Worm (Caenorhabditis elegans) whole organism, mixed stage, embryonic: ENCODE results near the gene F36G3.3.

Experiments used
- blmp-1 ChIP-seq: fragments of 150-350 bp; optimal IDR thresholded peaks from 2 replicates; lab custom pipeline; 2014; ENCODE audit warnings: missing biosample characterization, missing genetic modification characterization
- ceh-83 ChIP-seq: fragments of 200-800 bp; sonication (Bioruptor generic); optimal IDR thresholded peaks from 2 replicates; lab custom pipeline; 2018; ENCODE audit warnings: mild to moderate bottlenecking, missing genetic modification characterization, missing compliant biosample characterization
- elt-1 ChIP-seq: sonication (generic microtip); optimal IDR thresholded peaks from 2 replicates; lab custom pipeline; 2017; ENCODE audit warnings: missing genetic modification characterization, mild to moderate bottlenecking, missing compliant biosample characterization, antibody characterized with exemption, moderate library complexity, borderline replicate concordance; ENCODE audit not compliant: insufficient read depth
- hlh-1 ChIP-seq: fragments of 150-350 bp; optimal IDR thresholded peaks from 2 replicates; lab custom pipeline; 2014; ENCODE audit warnings: missing biosample characterization, missing genetic modification reagents, missing genetic modification characterization
- lsy-2 ChIP-seq: fragments of 150-350 bp; optimal IDR thresholded peaks from 2 replicates; lab custom pipeline; 2014; ENCODE audit warnings: missing biosample characterization, missing genetic modification characterization
- mep-1 ChIP-seq: fragments of 150-350 bp; optimal IDR thresholded peaks from 2 replicates; lab custom pipeline; 2017; ENCODE audit warnings: missing biosample characterization, missing genetic modification reagents, missing genetic modification characterization, inconsistent platforms
- nhr-12 ChIP-seq: fragments of 150-350 bp; optimal IDR thresholded peaks from 2 replicates; lab custom pipeline; 2014; ENCODE audit warnings: missing biosample characterization, missing genetic modification characterization
- nhr-237 ChIP-seq: fragments of 150-350 bp; optimal IDR thresholded peaks from 2 replicates; lab custom pipeline; 2014; ENCODE audit warnings: missing biosample characterization, missing genetic modification characterization
- pha-4 ChIP-seq: fragments of 150-350 bp; optimal IDR thresholded peaks from 2 replicates; lab custom pipeline; 2018; ENCODE audit warnings: missing biosample characterization, missing genetic modification reagents, missing genetic modification characterization
- snpc-4 ChIP-seq: fragments of 150-350 bp; optimal IDR thresholded peaks from 2 replicates; lab custom pipeline; 2014; ENCODE audit warnings: missing biosample characterization, missing genetic modification characterization
- unc-39 ChIP-seq: fragments of 150-350 bp; optimal IDR thresholded peaks from 2 replicates; lab custom pipeline; 2014; ENCODE audit warnings: missing biosample characterization, missing genetic modification characterization
- unc-62 ChIP-seq: fragments of 150-350 bp; optimal IDR thresholded peaks from 2 replicates; lab custom pipeline; 2014; ENCODE audit warnings: missing biosample characterization, missing genetic modification reagents, missing genetic modification characterization
- ztf-11 ChIP-seq: fragments of 150-350 bp; optimal IDR thresholded peaks from 2 replicates; lab custom pipeline; 2014; ENCODE audit warnings: missing biosample characterization, missing genetic modification characterization

ce11 chrX:9763903-9764302, 34.7 kb upstream of the F36G3.3 start:
- no peak for TF ChIP-seq lsy-2 (tag; lab: Kevin White, UChicago)
- no peak for TF ChIP-seq pha-4
- no peak for TF ChIP-seq nhr-237 (tag; lab: Kevin White, UChicago)
- no peak for TF ChIP-seq hlh-1
- TF ChIP-seq elt-1 (tag; lab: Kevin White, UChicago), result no peak
- no peak for TF ChIP-seq nhr-12 (tag; lab: Kevin White, UChicago)
- no peak for TF ChIP-seq ztf-11 (tag; lab: Kevin White, UChicago)
- no peak for TF ChIP-seq blmp-1
- TF ChIP-seq ceh-83, result no peak
- TF ChIP-seq snpc-4 (tag; lab: Kevin White, UChicago), result no peak
- no peak for TF ChIP-seq unc-39 (tag; lab: Kevin White, UChicago)
- no peak for TF ChIP-seq unc-62 (GFP tag; lab: Kevin White, UChicago)
- TF ChIP-seq mep-1 (tag; lab: Kevin White, UChicago), result no peak
